Fruit fly (Drosophila melanogaster): ENCODE results near the gene chico.

The chico gene

dm6 chr2L:10255725-10256158, 8.9 kb upstream of the chico start, which contains the start of gene CG5676 (continued):
- TF ChIP-seq CG10959 (GFP tag; IDR thresholded peaks at IDR 0.05): no peak
- no peak for TF ChIP-seq Sox102F (GFP tag; optimal IDR thresholded peaks at IDR 0.05)
- TF ChIP-seq CG13624 (GFP tag; optimal IDR thresholded peaks at IDR 0.05): peak; percentile 16
- TF ChIP-seq CG9437 (GFP tag; optimal IDR thresholded peaks at IDR 0.05): peak; percentile 54
- no peak for TF ChIP-seq CG34422 (GFP tag; IDR thresholded peaks at IDR 0.05)
- TF ChIP-seq dati (GFP tag; IDR thresholded peaks at IDR 0.05): no peak
- TF ChIP-seq phol (tag; optimal IDR thresholded peaks at IDR 0.05): peak; percentile 26
- no peak for TF ChIP-seq CG4360 (GFP tag; IDR thresholded peaks at IDR 0.05)
- TF ChIP-seq mam (GFP tag; optimal IDR thresholded peaks at IDR 0.05): no peak
- TF ChIP-seq CG13894 (tag; optimal IDR thresholded peaks at IDR 0.05): no peak
- no peak for TF ChIP-seq wor (GFP tag; IDR thresholded peaks at IDR 0.05)
- TF ChIP-seq Trl (optimal IDR thresholded peaks at IDR 0.05): no peak
- TF ChIP-seq Trl (GFP tag; optimal IDR thresholded peaks at IDR 0.05): no peak
- TF ChIP-seq Atf3 (GFP tag; optimal IDR thresholded peaks at IDR 0.05): no peak
- TF ChIP-seq hbn (GFP tag; IDR thresholded peaks at IDR 0.05; ENCODE audit: partially characterized antibody): no peak
- no peak for TF ChIP-seq CG12219 (GFP tag; optimal IDR thresholded peaks at IDR 0.05)
- TF ChIP-seq zfh2 (GFP tag; optimal IDR thresholded peaks at IDR 0.05): no peak
- TF ChIP-seq grn (GFP tag; optimal IDR thresholded peaks at IDR 0.05): no peak
- no peak for TF ChIP-seq Dip3 (GFP tag; optimal IDR thresholded peaks at IDR 0.05)
- no peak for TF ChIP-seq jumu (GFP tag; optimal IDR thresholded peaks at IDR 0.05)
- TF ChIP-seq Hey (tag; optimal IDR thresholded peaks at IDR 0.05): no peak
- TF ChIP-seq bab2 (GFP tag; optimal IDR thresholded peaks at IDR 0.05): no peak
- TF ChIP-seq sim (GFP tag; IDR thresholded peaks at IDR 0.05): no peak
- no peak for TF ChIP-seq trh (GFP tag; optimal IDR thresholded peaks at IDR 0.05)
- TF ChIP-seq Gug (GFP tag; IDR thresholded peaks at IDR 0.05): no peak
- no peak for TF ChIP-seq C15 (GFP tag; IDR thresholded peaks at IDR 0.05)
- TF ChIP-seq wek (GFP tag; optimal IDR thresholded peaks at IDR 0.05): no peak
- peak in 1 of 2 experiments; percentile 45 for TF ChIP-seq eve (GFP tag; optimal IDR thresholded peaks at IDR 0.05)
- TF ChIP-seq CG6175 (GFP tag; IDR thresholded peaks at IDR 0.05): no peak
- TF ChIP-seq CG10565 (GFP tag; optimal IDR thresholded peaks at IDR 0.05): no peak
- no peak for TF ChIP-seq slbo (GFP tag; IDR thresholded peaks at IDR 0.05)
- peak; percentile 4 for TF ChIP-seq nom (GFP tag; optimal IDR thresholded peaks at IDR 0.05)
- TF ChIP-seq hb (GFP tag; IDR thresholded peaks at IDR 0.05; ENCODE audit: partially characterized antibody): no peak
- no peak for TF ChIP-seq Atf6 (GFP tag; IDR thresholded peaks at IDR 0.05)
- peak; percentile 59 for TF ChIP-seq Med (GFP tag)
- TF ChIP-seq Pdp1 (GFP tag; optimal IDR thresholded peaks at IDR 0.05): peak in 1 of 2 experiments; percentile 74
- TF ChIP-seq pfk (GFP tag; optimal IDR thresholded peaks at IDR 0.05): peak; percentile 97
- TF ChIP-seq Mad (GFP tag; optimal IDR thresholded peaks at IDR 0.05): no peak
- TF ChIP-seq CG16813 (GFP tag; IDR thresholded peaks at IDR 0.05; ENCODE audit: partially characterized antibody): no peak
- TF ChIP-seq chm (GFP tag; IDR thresholded peaks at IDR 0.05): no peak
- no peak for TF ChIP-seq CG8944 (GFP tag; optimal IDR thresholded peaks at IDR 0.05)
- TF ChIP-seq CG8478 (optimal IDR thresholded peaks at IDR 0.05): no peak
- no peak for TF ChIP-seq Dip2 (GFP tag; IDR thresholded peaks at IDR 0.05)
- no peak for TF ChIP-seq az2 (GFP tag; optimal IDR thresholded peaks at IDR 0.05)
- TF ChIP-seq org-1 (GFP tag; optimal IDR thresholded peaks at IDR 0.05): no peak
- no peak for TF ChIP-seq CG15269 (tag; optimal IDR thresholded peaks at IDR 0.05)
- TF ChIP-seq Dbx (GFP tag; IDR thresholded peaks at IDR 0.05): no peak
- TF ChIP-seq CG8359 (GFP tag; optimal IDR thresholded peaks at IDR 0.05; ENCODE audit: borderline replicate concordance): no peak
- no peak for TF ChIP-seq h (optimal IDR thresholded peaks at IDR 0.05)
- no peak for TF ChIP-seq Adf1 (GFP tag; IDR thresholded peaks at IDR 0.05)
- TF ChIP-seq CG2678 (tag; optimal IDR thresholded peaks at IDR 0.05): no peak
- no peak for TF ChIP-seq chinmo (GFP tag; IDR thresholded peaks at IDR 0.05; ENCODE audit: partially characterized antibody)
- TF ChIP-seq trem (tag; optimal IDR thresholded peaks at IDR 0.05): peak; percentile 31
- no peak for TF ChIP-seq hth (optimal IDR thresholded peaks at IDR 0.05)
